Fruit fly (Drosophila melanogaster): ENCODE measurements around the gene Phb1.

Gene Phb1

dm6 chr2L:19096361-19096760 lies 27.3 kb downstream of the Phb1 start:
- TF ChIP-seq tj (GFP tag; optimal IDR thresholded peaks at IDR 0.05) (no peak), cic (GFP tag; optimal IDR thresholded peaks at IDR 0.05) (no peak), CG7101 (tag; optimal IDR thresholded peaks at IDR 0.05) (no peak), CG7045 (GFP tag; optimal IDR thresholded peaks at IDR 0.05) (no peak)

dm6 chr2L:19093868-19094267 lies 29.8 kb downstream of the Phb1 start:
- no peak for TF ChIP-seq CG7045 (GFP tag; optimal IDR thresholded peaks at IDR 0.05)
- no peak for TF ChIP-seq Mnt (GFP tag; optimal IDR thresholded peaks at IDR 0.05)
- TF ChIP-seq toe (GFP tag; optimal IDR thresholded peaks at IDR 0.05): no peak
- TF ChIP-seq Crg-1 (GFP tag; optimal IDR thresholded peaks at IDR 0.05): no peak
- no peak for TF ChIP-seq CG11617 (GFP tag; optimal IDR thresholded peaks at IDR 0.05)
- TF ChIP-seq CG7101 (tag; optimal IDR thresholded peaks at IDR 0.05): no peak
- no peak for TF ChIP-seq cic (GFP tag; optimal IDR thresholded peaks at IDR 0.05)
- no peak for TF ChIP-seq cnc (optimal IDR thresholded peaks at IDR 0.05)
- no peak for TF ChIP-seq CG12768 (GFP tag; optimal IDR thresholded peaks at IDR 0.05)
- TF ChIP-seq pad (GFP tag; optimal IDR thresholded peaks at IDR 0.05): no peak

- TF ChIP-seq pad (GFP tag; optimal IDR thresholded peaks at IDR 0.05) (no peak), cic (GFP tag; optimal IDR thresholded peaks at IDR 0.05) (no peak), Hr96 (GFP tag; optimal IDR thresholded peaks at IDR 0.05) (no peak), bab1 (GFP tag; optimal IDR thresholded peaks at IDR 0.05) (no peak), Mnt (GFP tag; optimal IDR thresholded peaks at IDR 0.05) (no peak), CG33017 (tag; optimal IDR thresholded peaks at IDR 0.05) (no peak), CG11617 (GFP tag; optimal IDR thresholded peaks at IDR 0.05) (no peak), Clk (GFP tag; optimal IDR thresholded peaks at IDR 0.05) (no peak), kay (GFP tag; ENCODE audit: borderline replicate concordance) (no peak), CG7045 (GFP tag; optimal IDR thresholded peaks at IDR 0.05) (no peak), CG14711 (tag; optimal IDR thresholded peaks at IDR 0.05) (no peak), toe (GFP tag; optimal IDR thresholded peaks at IDR 0.05) (no peak), Crg-1 (GFP tag; optimal IDR thresholded peaks at IDR 0.05) (no peak), CG5204 (GFP tag; optimal IDR thresholded peaks at IDR 0.05) (no peak), CG7101 (tag; optimal IDR thresholded peaks at IDR 0.05) (no peak), tj (GFP tag; optimal IDR thresholded peaks at IDR 0.05) (no peak), CG12768 (GFP tag; optimal IDR thresholded peaks at IDR 0.05) (no peak), ovo (GFP tag; optimal IDR thresholded peaks at IDR 0.05) (no peak), cnc (optimal IDR thresholded peaks at IDR 0.05) (no peak)
Measured at dm6 chr2L:19089385-19089784, 34.3 kb downstream of the Phb1 start.

- no peak for TF ChIP-seq pad (GFP tag; optimal IDR thresholded peaks at IDR 0.05)
- no peak for TF ChIP-seq tj (GFP tag; optimal IDR thresholded peaks at IDR 0.05)
- TF ChIP-seq cnc (optimal IDR thresholded peaks at IDR 0.05): no peak
- TF ChIP-seq CG7045 (GFP tag; optimal IDR thresholded peaks at IDR 0.05): no peak
- TF ChIP-seq CG33017 (tag; optimal IDR thresholded peaks at IDR 0.05): no peak
- no peak for TF ChIP-seq CG5204 (GFP tag; optimal IDR thresholded peaks at IDR 0.05)
- TF ChIP-seq Crg-1 (GFP tag; optimal IDR thresholded peaks at IDR 0.05): no peak
- no peak for TF ChIP-seq Clk (GFP tag; optimal IDR thresholded peaks at IDR 0.05)
- TF ChIP-seq toe (GFP tag; optimal IDR thresholded peaks at IDR 0.05): no peak
- no peak for TF ChIP-seq CG1620 (GFP tag; optimal IDR thresholded peaks at IDR 0.05)
- TF ChIP-seq CG12768 (GFP tag; optimal IDR thresholded peaks at IDR 0.05): no peak
- no peak for TF ChIP-seq cic (GFP tag; optimal IDR thresholded peaks at IDR 0.05)
- TF ChIP-seq CG14711 (tag; optimal IDR thresholded peaks at IDR 0.05): no peak
- TF ChIP-seq bab1 (GFP tag; optimal IDR thresholded peaks at IDR 0.05): no peak
- TF ChIP-seq Hr96 (GFP tag; optimal IDR thresholded peaks at IDR 0.05): no peak
Measured at dm6 chr2L:19088895-19089294, 34.8 kb downstream of the Phb1 start.

- peak; percentile 79 for TF ChIP-seq pad (GFP tag; optimal IDR thresholded peaks at IDR 0.05)
- no peak for TF ChIP-seq CG1620 (GFP tag; optimal IDR thresholded peaks at IDR 0.05)
- TF ChIP-seq CG33017 (tag; optimal IDR thresholded peaks at IDR 0.05): no peak
Measured at dm6 chr2L:19083320-19083764, 40.3 kb downstream of the Phb1 start.

- TF ChIP-seq kay (GFP tag; ENCODE audit: borderline replicate concordance) (peak; percentile 7), CG11617 (GFP tag; optimal IDR thresholded peaks at IDR 0.05) (no peak)
Measured at dm6 chr2L:19079742-19080141, 43.9 kb downstream of the Phb1 start.

dm6 chr2L:19078928-19079327 lies 44.7 kb downstream of the Phb1 start, which contains the start of gene CG10700:
Gene CG10700 (minus strand): TSS chr2L:19079028.
- no peak for TF ChIP-seq Clk (GFP tag; optimal IDR thresholded peaks at IDR 0.05)
- no peak for TF ChIP-seq cic (GFP tag; optimal IDR thresholded peaks at IDR 0.05)
- TF ChIP-seq CG33017 (tag; optimal IDR thresholded peaks at IDR 0.05): no peak
- TF ChIP-seq bab1 (GFP tag; optimal IDR thresholded peaks at IDR 0.05): no peak
- TF ChIP-seq toe (GFP tag; optimal IDR thresholded peaks at IDR 0.05): no peak
- no peak for TF ChIP-seq Hr96 (GFP tag; optimal IDR thresholded peaks at IDR 0.05)
- no peak for TF ChIP-seq Mnt (GFP tag; optimal IDR thresholded peaks at IDR 0.05)
- no peak for TF ChIP-seq CG5204 (GFP tag; optimal IDR thresholded peaks at IDR 0.05)
- TF ChIP-seq CG11617 (GFP tag; optimal IDR thresholded peaks at IDR 0.05): no peak
- no peak for TF ChIP-seq tj (GFP tag; optimal IDR thresholded peaks at IDR 0.05)

All from whole organism, adult.